Worm (Caenorhabditis elegans): ENCODE measurements around the gene R10D12.10.

- no peak for TF ChIP-seq lin-13 (GFP tag; optimal IDR thresholded peaks at IDR 0.05)
- TF ChIP-seq skn-1 (tag; optimal IDR thresholded peaks at IDR 0.05), result no peak
- TF ChIP-seq C34F6.9 (tag; optimal IDR thresholded peaks at IDR 0.05), result no peak
- TF ChIP-seq ama-1 (optimal IDR thresholded peaks at IDR 0.05), result no peak
- TF ChIP-seq nhr-77 (tag; optimal IDR thresholded peaks at IDR 0.05), result no peak
Observed at ce11 chrV:13984828-13985227, 26.7 kb upstream of the R10D12.10 start, which contains the start of gene end-1.
